Worm (Caenorhabditis elegans) whole organism, early embryonic: ENCODE results near the gene F26F2.5.

Source experiments
- aly-1 ChIP-seq: sonication (generic microtip); optimal IDR thresholded peaks from 2 replicates; lab custom pipeline; 2016; ENCODE audit warnings: missing genetic modification characterization, missing compliant biosample characterization
- ama-1 ChIP-seq: fragments of 150-350 bp; optimal IDR thresholded peaks from 2 replicates; lab custom pipeline; 2014
- hmbx-1 ChIP-seq: sonication (generic microtip); optimal IDR thresholded peaks from 2 replicates; lab custom pipeline; 2016; ENCODE audit warnings: mild to moderate bottlenecking, missing genetic modification characterization, missing compliant biosample characterization
- scrt-1 ChIP-seq: fragments of 200-800 bp; sonication (Bioruptor generic); IDR thresholded peaks from 2 replicates; pipeline ENCODE4 v1.3.6; 2022; ENCODE audit warnings: missing genetic modification characterization, missing compliant biosample characterization

- TF ChIP-seq hmbx-1 (tag; lab: Kevin White, UChicago) (no peak), ama-1 (lab: Kevin White, UChicago) (no peak), aly-1 (tag; lab: Kevin White, UChicago) (no peak), scrt-1 (GFP tag; lab: Robert Waterston, UW) (no peak)
Observed at ce11 chrV:20574314-20574713, 822 bp downstream of the F26F2.5 start, which contains the start of gene clec-263.
